Worm (Caenorhabditis elegans): ENCODE results near the gene srx-114.

Gene srx-114

DNA sequence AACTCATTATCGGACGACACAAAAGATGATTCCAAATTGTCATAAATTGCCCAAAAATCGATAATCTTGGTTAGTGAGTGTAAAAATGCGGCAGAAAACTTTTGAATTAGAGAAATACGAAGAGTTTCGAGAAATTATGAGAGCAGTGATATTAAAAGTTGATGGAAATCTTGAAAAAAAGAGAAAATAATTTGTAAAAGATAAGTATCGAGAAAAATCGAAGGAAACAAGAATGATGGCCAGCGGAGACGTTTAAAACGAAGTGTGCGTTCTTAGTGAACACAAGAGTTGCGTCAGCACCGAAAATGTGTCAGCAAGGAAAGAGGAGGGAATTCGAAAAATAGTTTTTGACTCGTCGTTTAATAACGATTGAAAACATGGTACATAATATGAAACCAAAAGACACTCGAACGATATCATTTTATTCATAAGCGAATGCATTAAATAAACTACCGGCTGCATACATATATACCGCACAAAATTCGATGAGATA is 43.1 kb downstream of the srx-114 start, which contains the start of gene ndx-6 (continued):
- no peak for TF ChIP-seq nhr-111 (GFP tag; optimal IDR thresholded peaks at IDR 0.05)
- TF ChIP-seq ZK337.2 (GFP tag; IDR thresholded peaks at IDR 0.05): no peak
- TF ChIP-seq mes-2 (tag; optimal IDR thresholded peaks at IDR 0.05; ENCODE audit: poor library complexity, severe bottlenecking): peak; percentile 91
- peak in 1 of 2 experiments; percentile 27 for TF ChIP-seq mdl-1 (tag; optimal IDR thresholded peaks at IDR 0.05)
- TF ChIP-seq F10B5.3 (tag; optimal IDR thresholded peaks at IDR 0.05): no peak
- TF ChIP-seq daf-8 (GFP tag; IDR thresholded peaks at IDR 0.05): no peak
- TF ChIP-seq dmd-6 (GFP tag; IDR thresholded peaks at IDR 0.05): peak; percentile 61
- peak; percentile 43 for TF ChIP-seq ztf-7 (tag; optimal IDR thresholded peaks at IDR 0.05)
- no peak for TF ChIP-seq egl-27 (tag; optimal IDR thresholded peaks at IDR 0.05)
- no peak for TF ChIP-seq ceh-28 (tag; optimal IDR thresholded peaks at IDR 0.05)
- TF ChIP-seq F37D6.2 (tag; optimal IDR thresholded peaks at IDR 0.05): peak; percentile 31
- TF ChIP-seq ceh-20 (GFP tag; IDR thresholded peaks at IDR 0.05): peak; percentile 58; the same call in 1 of the 2 replicates
- TF ChIP-seq hlh-30 (tag; optimal IDR thresholded peaks at IDR 0.05; ENCODE audit: insufficient read depth): peak; percentile 66
- TF ChIP-seq vab-7 (GFP tag; IDR thresholded peaks at IDR 0.05): no peak

DNA sequence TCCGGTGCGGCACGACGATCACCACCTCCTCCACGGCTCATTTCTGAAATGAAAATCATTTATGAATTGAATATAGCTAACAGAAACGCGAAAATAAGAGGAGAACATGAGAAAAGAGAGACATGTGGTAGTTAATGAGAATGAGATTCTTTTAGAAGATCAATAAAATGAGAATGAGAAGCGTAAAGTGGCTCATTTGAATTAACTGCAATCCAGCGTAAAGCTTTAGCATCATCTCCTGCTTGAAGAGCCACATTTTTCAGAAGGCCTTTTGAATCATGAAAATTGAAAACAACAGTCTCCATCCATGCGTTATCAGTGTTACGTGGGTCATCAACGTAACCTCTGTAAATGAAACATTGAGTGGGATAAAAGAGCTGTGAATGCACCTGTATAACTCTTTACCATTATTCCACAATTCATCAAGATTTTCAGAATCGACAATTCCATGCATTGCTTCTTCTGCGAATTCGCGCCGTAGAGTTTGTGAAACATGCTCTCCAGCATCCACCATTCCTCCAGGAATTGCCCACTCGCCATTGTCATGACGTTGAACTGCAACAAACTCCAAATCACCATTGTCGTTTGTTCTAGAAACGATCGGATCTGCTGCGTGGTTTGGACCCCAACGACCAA is 44.1 kb downstream of the srx-114 start, which contains the start of gene rsp-4:
TSS of gene rsp-4 (minus strand) at position 51 of the 636 bp plus-strand sequence.
- no peak for TF ChIP-seq ztf-7 (tag; optimal IDR thresholded peaks at IDR 0.05)
- TF ChIP-seq dmd-6 (GFP tag; IDR thresholded peaks at IDR 0.05): no peak
- no peak for TF ChIP-seq Y75B8A.6 (GFP tag; IDR thresholded peaks at IDR 0.05)
- TF ChIP-seq aha-1 (tag): peak; percentile 94
- TF ChIP-seq dmd-9 (GFP tag; IDR thresholded peaks at IDR 0.05): no peak

DNA sequence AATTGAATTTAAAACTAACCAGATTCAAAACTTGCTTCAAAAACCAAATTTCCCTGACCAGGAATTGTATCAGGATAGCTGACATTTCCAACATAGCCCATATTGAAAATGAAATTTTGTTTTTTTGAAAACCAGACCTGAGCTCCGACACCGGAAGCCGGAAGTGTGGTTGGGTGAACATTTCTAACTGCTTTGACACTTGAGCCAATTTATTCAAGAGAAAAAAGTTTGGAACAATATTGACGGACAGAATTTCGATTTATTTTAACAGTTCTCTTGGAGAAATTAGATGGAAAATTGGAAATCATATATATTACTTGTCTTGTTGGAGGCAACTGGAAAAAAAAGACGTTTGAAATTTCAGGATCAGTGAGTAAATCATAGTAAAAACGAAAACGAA is 45.8 kb downstream of the srx-114 start, which contains the start of gene ccpp-6:
TSS of gene ccpp-6 (minus strand) at position 101 of the 400 bp plus-strand sequence.
- 0 out of 2 replicates have a peak, but pooled peaks have one; percentile 16 for TF ChIP-seq lin-38 (GFP tag; IDR thresholded peaks at IDR 0.05)
- TF ChIP-seq spr-3 (GFP tag; optimal IDR thresholded peaks at IDR 0.05): no peak
- TF ChIP-seq gei-8 (GFP tag; optimal IDR thresholded peaks at IDR 0.05): no peak
- peak; percentile 25 for TF ChIP-seq mep-1 (tag; optimal IDR thresholded peaks at IDR 0.05)
- no peak for TF ChIP-seq hif-1 (tag; optimal IDR thresholded peaks at IDR 0.05)
- TF ChIP-seq ama-1 (optimal IDR thresholded peaks at IDR 0.05): peak; percentile 0
- peak; percentile 11 for TF ChIP-seq aha-1 (tag)

DNA sequence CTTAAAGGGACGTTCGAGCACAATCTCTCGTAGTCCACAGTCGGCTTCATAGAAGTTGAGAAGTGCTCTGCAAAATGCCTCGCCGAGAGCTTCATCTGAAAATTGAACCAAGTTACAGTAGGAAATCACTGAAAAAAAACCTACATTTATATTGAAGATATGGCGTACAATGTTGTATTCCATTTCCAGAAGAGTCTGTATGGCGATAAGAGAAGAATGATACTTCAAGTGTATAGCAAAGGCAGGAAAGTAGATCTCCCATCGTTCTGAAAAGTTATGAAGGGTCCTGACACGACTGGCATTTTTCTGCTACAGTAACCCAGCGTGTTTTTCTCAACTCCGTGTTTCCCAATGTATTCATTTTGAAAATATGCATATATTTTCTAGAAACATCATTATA is 48.7 kb downstream of the srx-114 start:
- TF ChIP-seq nhr-48 (tag; optimal IDR thresholded peaks at IDR 0.05) (no peak), dpl-1 (GFP tag; optimal IDR thresholded peaks at IDR 0.05) (no peak), daf-16 (GFP tag; optimal IDR thresholded peaks at IDR 0.05) (no peak), daf-16 (tag; optimal IDR thresholded peaks at IDR 0.05) (peak; percentile 22)
